Fruit fly (Drosophila melanogaster) whole organism, embryonic: ENCODE results near the gene Tcs6.

Source experiments
- Abd-B ChIP-seq: fragments of 200-800 bp; sonication (Bioruptor generic); optimal IDR thresholded peaks from 2 replicates; lab custom pipeline; 2018; ENCODE audit warnings: missing biosample characterization, mild to moderate bottlenecking, missing genetic modification characterization, moderate library complexity
- Asciz ChIP-seq: fragments of 200-800 bp; sonication (Bioruptor generic); optimal IDR thresholded peaks from 2 replicates; lab custom pipeline; 2017; ENCODE audit warnings: missing biosample characterization, mild to moderate bottlenecking, missing genetic modification characterization, missing genetic modification reagents
- Bteb2 ChIP-seq: fragments of 200-800 bp; sonication (Bioruptor generic); optimal IDR thresholded peaks from 2 replicates; lab custom pipeline; 2016; ENCODE audit warnings: missing biosample characterization, missing genetic modification characterization
- CG10267 ChIP-seq: fragments of 200-800 bp; sonication (Bioruptor generic); optimal IDR thresholded peaks from 2 replicates; lab custom pipeline; 2018; ENCODE audit warnings: missing biosample characterization, mild to moderate bottlenecking, missing genetic modification characterization, moderate library complexity
- CG10462 ChIP-seq: fragments of 200-800 bp; sonication (Bioruptor generic); optimal IDR thresholded peaks from 2 replicates; lab custom pipeline; 2016; ENCODE audit warnings: missing biosample characterization, missing genetic modification characterization
- CG10654 ChIP-seq: fragments of 200-800 bp; sonication (Bioruptor generic); optimal IDR thresholded peaks from 2 replicates; lab custom pipeline; 2016; ENCODE audit warnings: missing biosample characterization, missing genetic modification characterization
- CG11560 ChIP-seq: fragments of 200-800 bp; sonication (Bioruptor generic); IDR thresholded peaks from 3 replicates; pipeline ENCODE4 v1.3.6; 2022; ENCODE audit warnings: missing biosample characterization, missing genetic modification characterization
- CG11696 ChIP-seq: fragments of 200-800 bp; sonication (Bioruptor generic); IDR thresholded peaks from 2 replicates; pipeline ENCODE4 v1.3.6; 2022; ENCODE audit warnings: missing biosample characterization, missing genetic modification characterization
- CG16779 ChIP-seq: fragments of 200-800 bp; sonication (Bioruptor generic); IDR thresholded peaks from 2 replicates; pipeline ENCODE4 v1.3.6; 2022; ENCODE audit warnings: missing biosample characterization, missing genetic modification characterization
- CG18764 ChIP-seq: fragments of 200-800 bp; sonication (Bioruptor generic); optimal IDR thresholded peaks from 3 replicates; lab custom pipeline; 2016; ENCODE audit warnings: missing biosample characterization, missing genetic modification characterization
- CG30403 ChIP-seq: fragments of 200-800 bp; sonication (Bioruptor generic); optimal IDR thresholded peaks from 3 replicates; lab custom pipeline; 2016; ENCODE audit warnings: missing biosample characterization, missing genetic modification characterization
- CG3847 ChIP-seq: fragments of 200-800 bp; sonication (Bioruptor generic); IDR thresholded peaks from 2 replicates; pipeline ENCODE4 v1.3.6; 2022; ENCODE audit warnings: missing biosample characterization, missing genetic modification characterization
- CG3995 ChIP-seq: fragments of 200-800 bp; sonication (Bioruptor generic); optimal IDR thresholded peaks from 3 replicates; lab custom pipeline; 2016; ENCODE audit warnings: missing biosample characterization, missing genetic modification characterization
- CG5245 ChIP-seq: fragments of 200-800 bp; sonication (Bioruptor generic); optimal IDR thresholded peaks from 3 replicates; lab custom pipeline; 2016; ENCODE audit warnings: missing biosample characterization, missing genetic modification characterization
- CG5953 ChIP-seq: fragments of 200-800 bp; sonication (Bioruptor generic); IDR thresholded peaks from 2 replicates; pipeline ENCODE4 v1.3.6; 2022; ENCODE audit warnings: missing biosample characterization, missing genetic modification characterization
- CG6813 ChIP-seq: fragments of 200-800 bp; sonication (Bioruptor generic); optimal IDR thresholded peaks from 2 replicates; lab custom pipeline; 2017; ENCODE audit warnings: missing biosample characterization, missing genetic modification characterization, mild to moderate bottlenecking, moderate library complexity, missing genetic modification reagents
- CG7271 ChIP-seq: fragments of 200-800 bp; sonication (Bioruptor generic); optimal IDR thresholded peaks from 2 replicates; lab custom pipeline; 2018; ENCODE audit warnings: missing biosample characterization, mild to moderate bottlenecking, missing genetic modification characterization, moderate library complexity
- CG7357 ChIP-seq: fragments of 200-800 bp; sonication (Bioruptor generic); IDR thresholded peaks from 3 replicates; pipeline ENCODE4 v1.3.6; 2022; ENCODE audit warnings: missing biosample characterization, missing genetic modification characterization
- CG7556 ChIP-seq: fragments of 200-800 bp; sonication (Bioruptor generic); optimal IDR thresholded peaks from 2 replicates; lab custom pipeline; 2017; ENCODE audit warnings: missing biosample characterization, mild to moderate bottlenecking, missing genetic modification characterization
- CG8388 ChIP-seq: fragments of 200-800 bp; sonication (Bioruptor generic); optimal IDR thresholded peaks from 2 replicates; lab custom pipeline; 2019; ENCODE audit warnings: missing biosample characterization, mild to moderate bottlenecking, missing genetic modification characterization, moderate library complexity
- CG9727 ChIP-seq: fragments of 200-800 bp; sonication (Bioruptor generic); optimal IDR thresholded peaks from 3 replicates; lab custom pipeline; 2017; ENCODE audit warnings: missing biosample characterization, mild to moderate bottlenecking, missing genetic modification characterization
- CG9876 ChIP-seq: fragments of 200-800 bp; sonication (Bioruptor generic); optimal IDR thresholded peaks from 2 replicates; lab custom pipeline; 2016; ENCODE audit warnings: missing biosample characterization, missing genetic modification characterization
- Chrac-16 ChIP-seq: fragments of 200-800 bp; sonication (Bioruptor generic); optimal IDR thresholded peaks from 3 replicates; lab custom pipeline; 2016; ENCODE audit warnings: missing biosample characterization, missing genetic modification characterization
- Dbx ChIP-seq: fragments of 200-800 bp; sonication (Bioruptor generic); IDR thresholded peaks from 3 replicates; pipeline ENCODE4 v1.3.6; 2022; ENCODE audit warnings: missing biosample characterization, missing genetic modification characterization
- Deaf1 ChIP-seq: fragments of 200-800 bp; optimal IDR thresholded peaks from 3 replicates; lab custom pipeline; 2019; ENCODE audit warnings: missing biosample characterization, mild to moderate bottlenecking, missing genetic modification characterization, moderate library complexity
- Dek ChIP-seq: fragments of 200-800 bp; sonication (Bioruptor generic); optimal IDR thresholded peaks from 3 replicates; lab custom pipeline; 2019; ENCODE audit warnings: missing biosample characterization, mild to moderate bottlenecking, missing genetic modification characterization, moderate library complexity
- Dip3 ChIP-seq: fragments of 200-800 bp; sonication (Bioruptor generic); optimal IDR thresholded peaks from 3 replicates; lab custom pipeline; 2016; ENCODE audit warnings: missing biosample characterization, missing genetic modification characterization
- E2f2 ChIP-seq: fragments of 200-800 bp; sonication (Bioruptor generic); IDR thresholded peaks from 2 replicates; pipeline ENCODE4 v1.3.6; 2022; ENCODE audit warnings: missing biosample characterization, missing genetic modification characterization
- Ets97D ChIP-seq: fragments of 200-800 bp; sonication (Bioruptor generic); optimal IDR thresholded peaks from 3 replicates; lab custom pipeline; 2016; ENCODE audit warnings: missing biosample characterization, missing genetic modification characterization
- HmgD ChIP-seq: fragments of 200-800 bp; sonication (Bioruptor generic); optimal IDR thresholded peaks from 3 replicates; lab custom pipeline; 2016; ENCODE audit warnings: missing biosample characterization, missing genetic modification characterization
- Max ChIP-seq: fragments of 200-800 bp; sonication (Bioruptor generic); optimal IDR thresholded peaks from 2 replicates; lab custom pipeline; 2016; ENCODE audit warnings: missing biosample characterization, mild to moderate bottlenecking, missing genetic modification characterization
- Meics ChIP-seq: fragments of 200-800 bp; sonication (Bioruptor generic); optimal IDR thresholded peaks from 2 replicates; lab custom pipeline; 2017; ENCODE audit warnings: missing biosample characterization, mild to moderate bottlenecking, missing genetic modification characterization
- Neu2 ChIP-seq: fragments of 200-800 bp; sonication (Bioruptor generic); optimal IDR thresholded peaks from 3 replicates; lab custom pipeline; 2016; ENCODE audit warnings: missing biosample characterization, missing genetic modification characterization, borderline replicate concordance
- Usf ChIP-seq: fragments of 200-800 bp; sonication (Bioruptor generic); optimal IDR thresholded peaks from 2 replicates; lab custom pipeline; 2017; ENCODE audit warnings: missing genotype, missing biosample characterization, missing genetic modification characterization
- bcd ChIP-seq: fragments of 200-800 bp; sonication (Bioruptor generic); optimal IDR thresholded peaks from 2 replicates; lab custom pipeline; 2017; ENCODE audit warnings: missing biosample characterization, mild to moderate bottlenecking, missing genetic modification characterization
- chinmo ChIP-seq: fragments of 200-800 bp; sonication (Bioruptor generic); IDR thresholded peaks from 4 replicates; pipeline ENCODE4 v1.3.6; 2022; ENCODE audit warnings: missing biosample characterization, missing genetic modification characterization; ENCODE audit not compliant: partially characterized antibody
- crc ChIP-seq: fragments of 200-800 bp; sonication (Bioruptor generic); optimal IDR thresholded peaks from 2 replicates; lab custom pipeline; 2016; ENCODE audit warnings: missing biosample characterization, missing genetic modification characterization
- fd96Cb ChIP-seq: fragments of 200-800 bp; sonication (Bioruptor generic); optimal IDR thresholded peaks from 2 replicates; lab custom pipeline; 2018; ENCODE audit warnings: missing biosample characterization, mild to moderate bottlenecking, missing genetic modification characterization, moderate library complexity
- lab ChIP-seq: fragments of 200-800 bp; sonication (Bioruptor generic); optimal IDR thresholded peaks from 3 replicates; lab custom pipeline; 2017; ENCODE audit warnings: missing biosample characterization, missing genetic modification characterization, mild to moderate bottlenecking, moderate library complexity, missing genetic modification reagents
- luna ChIP-seq: fragments of 200-800 bp; sonication (Bioruptor generic); optimal IDR thresholded peaks from 2 replicates; lab custom pipeline; 2016; ENCODE audit warnings: missing biosample characterization, missing genetic modification characterization
- prd ChIP-seq, 3 experiments: fragments of >200 bp in 2 of 3; fragments of 200-800 bp in 1 of 3; sonication (Bioruptor generic) in 1 of 3; optimal IDR thresholded peaks in 2 of 3; IDR thresholded peaks in 1 of 3; 2 replicates in 2 of 3; 3 replicates in 1 of 3; pipeline versions ENCODE4 v1.3.6 to Lab custom; 2017 to 2022; ENCODE audit warnings: missing biosample characterization in 1 of 3, missing genetic modification characterization in 1 of 3
- ranshi ChIP-seq: fragments of 200-800 bp; sonication (Bioruptor generic); IDR thresholded peaks from 2 replicates; pipeline ENCODE4 v1.3.6; 2022; ENCODE audit warnings: missing biosample characterization, missing genetic modification characterization
- sisA ChIP-seq: fragments of 200-800 bp; sonication (Bioruptor generic); IDR thresholded peaks from 2 replicates; pipeline ENCODE4 v1.3.6; 2022; ENCODE audit warnings: missing biosample characterization, missing genetic modification characterization
- slbo ChIP-seq: fragments of 200-800 bp; sonication (Bioruptor generic); IDR thresholded peaks from 2 replicates; pipeline ENCODE4 v1.3.6; 2022; ENCODE audit warnings: missing biosample characterization, missing genetic modification characterization
- ssp ChIP-seq: fragments of 200-800 bp; sonication (Bioruptor generic); IDR thresholded peaks from 2 replicates; pipeline ENCODE4 v1.3.6; 2022; ENCODE audit warnings: missing biosample characterization, missing genetic modification characterization
- sug ChIP-seq: fragments of 200-800 bp; optimal IDR thresholded peaks from 2 replicates; lab custom pipeline; 2019; ENCODE audit warnings: missing biosample characterization, mild to moderate bottlenecking, missing genetic modification characterization, moderate library complexity
- zen ChIP-seq: fragments of 200-800 bp; sonication (Bioruptor generic); optimal IDR thresholded peaks from 3 replicates; lab custom pipeline; 2018; ENCODE audit warnings: missing biosample characterization, mild to moderate bottlenecking, missing genetic modification characterization, moderate library complexity
- zf30C ChIP-seq: fragments of 200-800 bp; sonication (Bioruptor generic); optimal IDR thresholded peaks from 3 replicates; lab custom pipeline; 2018; ENCODE audit warnings: missing biosample characterization, mild to moderate bottlenecking, missing genetic modification characterization
- zfh1 ChIP-seq: fragments of 200-800 bp; sonication (Bioruptor generic); IDR thresholded peaks from 3 replicates; pipeline ENCODE4 v1.3.6; 2022; ENCODE audit warnings: missing biosample characterization, missing genetic modification characterization

The Tcs6 gene

DNA sequence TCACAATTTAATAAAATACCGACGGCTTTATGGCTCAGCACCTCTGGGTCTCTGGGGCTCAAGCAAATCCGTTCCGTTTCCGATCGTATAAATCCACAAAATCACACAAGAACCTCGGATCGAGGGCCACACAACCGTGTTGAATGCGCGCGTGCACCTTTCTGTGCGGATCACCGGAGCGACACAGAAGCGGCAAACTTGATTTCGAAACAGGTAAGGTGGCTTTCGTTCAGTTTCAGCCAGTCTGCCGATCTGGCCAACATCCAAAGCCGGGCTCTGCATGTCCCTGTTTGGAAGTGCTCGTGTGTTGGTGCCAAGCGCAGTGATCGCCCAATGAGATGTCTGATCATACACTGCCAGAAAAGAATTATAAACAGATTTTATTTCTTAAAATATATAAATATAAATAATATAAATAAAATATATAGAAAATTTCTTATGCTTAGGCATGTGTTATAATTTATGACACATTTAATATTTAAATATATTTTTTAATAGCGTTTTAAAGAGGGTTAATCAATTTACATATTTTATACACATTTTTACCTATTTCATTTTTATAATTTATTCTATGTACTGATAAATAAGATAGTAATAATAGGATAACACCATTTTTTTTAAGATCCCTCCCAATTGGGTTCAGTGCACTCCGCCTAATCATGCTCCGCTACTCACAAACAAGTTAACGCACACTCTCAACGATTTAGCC lies 40.6 kb upstream of the Tcs6 start, which contains the start of gene dysf (continued):
- TF ChIP-seq CG10462 (GFP tag; lab: Kevin White, UChicago) (peak; percentile 3), CG3847 (peak; percentile 46; the same call in 1 of the 2 replicates), CG5953 (GFP tag; lab: Robert Waterston, UW) (no peak), ranshi (GFP tag; lab: Robert Waterston, UW) (no peak), zen (tag; lab: Kevin White, UChicago) (peak; percentile 77), CG30403 (GFP tag; lab: Kevin White, UChicago) (peak; percentile 51), Dip3 (GFP tag; lab: Kevin White, UChicago) (no peak), CG6813 (GFP tag; lab: Kevin White, UChicago) (no peak), CG16779 (GFP tag; lab: Robert Waterston, UW) (no peak), prd (optimal IDR thresholded peaks at IDR 0.05; lab: Kevin White, UChicago) (no peak), prd (GFP tag; IDR thresholded peaks at IDR 0.05; lab: Robert Waterston, UW) (peak; percentile 72), crc (GFP tag; lab: Kevin White, UChicago) (no peak), ssp (GFP tag; lab: Robert Waterston, UW) (peak; percentile 42; the same call in 1 of the 2 replicates), Abd-B (peak; percentile 53), chinmo (no peak), sisA (GFP tag; lab: Robert Waterston, UW) (peak; percentile 23; the same call in 1 of the 2 replicates), zfh1 (GFP tag; lab: Robert Waterston, UW) (no peak), sug (tag; lab: Kevin White, UChicago) (peak; percentile 53), CG11560 (tag; lab: Robert Waterston, UW) (no peak), Chrac-16 (peak; percentile 30), CG10267 (tag; lab: Kevin White, UChicago) (peak; percentile 80), HmgD (GFP tag; lab: Kevin White, UChicago) (no peak), CG18764 (GFP tag; lab: Kevin White, UChicago) (peak; percentile 17), lab (GFP tag; lab: Kevin White, UChicago) (peak; percentile 31), slbo (GFP tag; lab: Robert Waterston, UW) (peak; percentile 59), Asciz (peak; percentile 35), CG9876 (GFP tag; lab: Kevin White, UChicago) (no peak), Ets97D (GFP tag; lab: Kevin White, UChicago) (no peak), CG7271 (tag; lab: Kevin White, UChicago) (peak; percentile 37), bcd (peak; percentile 67), CG11696 (no peak), luna (GFP tag; lab: Kevin White, UChicago) (no peak), CG3995 (GFP tag; lab: Kevin White, UChicago) (no peak), Bteb2 (GFP tag; lab: Kevin White, UChicago) (no peak), Deaf1 (tag; lab: Kevin White, UChicago) (peak; percentile 59), Max (GFP tag; lab: Kevin White, UChicago) (peak; percentile 49), Dbx (GFP tag; lab: Robert Waterston, UW) (0 out of 3 replicates have a peak, but pooled peaks have one; percentile 11), CG10654 (peak; percentile 40), CG5245 (peak; percentile 28), CG9727 (GFP tag; lab: Kevin White, UChicago) (peak; percentile 88), Neu2 (GFP tag; lab: Kevin White, UChicago) (no peak), Usf (GFP tag; lab: Kevin White, UChicago) (peak; percentile 43), Dek (tag; lab: Kevin White, UChicago) (peak; percentile 8), E2f2 (GFP tag; lab: Robert Waterston, UW) (peak; percentile 24; the same call in 1 of the 2 replicates), fd96Cb (tag; lab: Kevin White, UChicago) (peak; percentile 76), Meics (GFP tag; lab: Kevin White, UChicago) (peak; percentile 77), CG7357 (0 out of 3 replicates have a peak, but pooled peaks have one; percentile 10), CG7556 (peak; percentile 80), CG8388 (GFP tag; lab: Kevin White, UChicago) (peak; percentile 60), zf30C (GFP tag; lab: Kevin White, UChicago) (peak; percentile 84)
